Worm (Caenorhabditis elegans) whole organism, L3 larva: ENCODE results near the gene C36B7.1.

Experiments used
- R02D3.7 ChIP-seq: fragments of 150-350 bp; optimal IDR thresholded peaks from 2 replicates; lab custom pipeline; 2014; ENCODE audit warnings: missing biosample characterization, missing genetic modification characterization
- ZK546.5 ChIP-seq: sonication (generic microtip); optimal IDR thresholded peaks from 2 replicates; lab custom pipeline; 2017; ENCODE audit warnings: missing biosample characterization, missing genetic modification characterization
- egl-27 ChIP-seq: sonication (generic microtip); optimal IDR thresholded peaks from 4 replicates; lab custom pipeline; 2017; ENCODE audit warnings: missing biosample characterization, missing genetic modification reagents, missing genetic modification characterization
- elt-1 ChIP-seq: fragments of 150-350 bp; optimal IDR thresholded peaks from 2 replicates; lab custom pipeline; 2014; ENCODE audit warnings: missing biosample characterization, missing genetic modification characterization
- elt-2 ChIP-seq: sonication (generic microtip); optimal IDR thresholded peaks from 2 replicates; lab custom pipeline; 2016; ENCODE audit warnings: missing genetic modification reagents, mild to moderate bottlenecking, missing genetic modification characterization, missing compliant biosample characterization
- fkh-10 ChIP-seq: sonication (generic microtip); optimal IDR thresholded peaks from 2 replicates; lab custom pipeline; 2017; ENCODE audit warnings: missing biosample characterization, missing genetic modification reagents, missing genetic modification characterization
- fos-1 ChIP-seq: fragments of 150-350 bp; optimal IDR thresholded peaks from 2 replicates; lab custom pipeline; 2014; ENCODE audit warnings: missing biosample characterization, missing genetic modification characterization
- lin-39 ChIP-seq: fragments of 150-350 bp; optimal IDR thresholded peaks from 2 replicates; lab custom pipeline; 2018; ENCODE audit warnings: missing biosample characterization, missing genetic modification reagents, missing genetic modification characterization
- nfya-1 ChIP-seq: sonication (generic microtip); optimal IDR thresholded peaks from 2 replicates; lab custom pipeline; 2017; ENCODE audit warnings: missing genetic modification characterization, mild to moderate bottlenecking, missing compliant biosample characterization, antibody characterized with exemption, moderate library complexity; ENCODE audit not compliant: insufficient read depth
- nhr-23 ChIP-seq: fragments of 150-350 bp; optimal IDR thresholded peaks from 2 replicates; lab custom pipeline; 2014; ENCODE audit warnings: missing biosample characterization, missing genetic modification reagents, missing genetic modification characterization
- pqm-1 ChIP-seq: fragments of 150-350 bp; optimal IDR thresholded peaks from 2 replicates; lab custom pipeline; 2017; ENCODE audit warnings: missing biosample characterization, missing genetic modification characterization, inconsistent platforms
- snpc-4 ChIP-seq: fragments of 150-350 bp; optimal IDR thresholded peaks from 2 replicates; lab custom pipeline; 2014; ENCODE audit warnings: missing biosample characterization, missing genetic modification characterization

ce11 chrX:7116896-7117295, 4.2 kb downstream of the C36B7.1 start, which contains the start of gene hen-1:
- TF ChIP-seq snpc-4 (tag; lab: Kevin White, UChicago) (no peak), R02D3.7 (tag; lab: Kevin White, UChicago) (no peak), pqm-1 (tag; lab: Kevin White, UChicago) (no peak), ZK546.5 (tag; lab: Kevin White, UChicago) (no peak), fos-1 (no peak), elt-2 (tag; lab: Kevin White, UChicago) (no peak), elt-1 (no peak), fkh-10 (GFP tag; lab: Kevin White, UChicago) (no peak), lin-39 (tag; lab: Kevin White, UChicago) (no peak), egl-27 (tag; lab: Kevin White, UChicago) (no peak), nfya-1 (no peak), nhr-23 (tag; lab: Kevin White, UChicago) (no peak)
